Comparison of ENCODE assay signal across 2 fruit fly cellular contexts in genomic region chrX:21562844-21563243, dm6.
TF ChIP-seq lines count a peak whose summit lies in the region.

No protein-coding gene starts in this region.

- TF ChIP-seq CTCF in S2 (optimal IDR thresholded peaks at IDR 0.05; lab: Kevin White, UChicago) = peak; percentile 57 to 61
- TF ChIP-seq CTCF in whole organism, embryonic (GFP tag; optimal IDR thresholded peaks at IDR 0.05; lab: Kevin White, UChicago) = peak; percentile 74

TF ChIP-seq in whole organism, embryonic, 481 proteins besides CTCF, POLR2A, EP300 and RAD21:
- TF ChIP-seq CG11504 (tag; optimal IDR thresholded peaks at IDR 0.05; lab: Kevin White, UChicago) (peak; percentile 77), CG11695 (GFP tag; IDR thresholded peaks at IDR 0.05; lab: Robert Waterston, UW) (no peak), sens (GFP tag; lab: Kevin White, UChicago) (peak; percentile 25), scrt (GFP tag; optimal IDR thresholded peaks at IDR 0.05; lab: Kevin White, UChicago) (no peak), Mes4 (GFP tag; optimal IDR thresholded peaks at IDR 0.05; lab: Kevin White, UChicago) (no peak), CG31224 (GFP tag; IDR thresholded peaks at IDR 0.05; lab: Robert Waterston, UW) (no peak), CG11093 (GFP tag; IDR thresholded peaks at IDR 0.05; lab: Robert Waterston, UW) (no peak)
